Fruit fly (Drosophila melanogaster): ENCODE data around the gene CG7781.

dm6 chr2L:8277561-8278201 is 47.5 kb downstream of the CG7781 start:
- TF ChIP-seq CTCF (optimal IDR thresholded peaks at IDR 0.05) (no peak), CG8478 (optimal IDR thresholded peaks at IDR 0.05) (no peak)

Measured in S2 (cell line).